Worm (Caenorhabditis elegans) whole organism, midembryonic: ENCODE results near the gene pgl-3.

Source experiments
- T22C8.4 ChIP-seq: fragments of 200-800 bp; sonication (Bioruptor generic); IDR thresholded peaks from 2 replicates; pipeline ENCODE4 v1.3.6; 2022; ENCODE audit warnings: missing genetic modification characterization, missing compliant biosample characterization
- cog-1 ChIP-seq: sonication (generic microtip); optimal IDR thresholded peaks from 2 replicates; lab custom pipeline; 2016; ENCODE audit warnings: missing genetic modification characterization, missing compliant biosample characterization
- flt-1 ChIP-seq: fragments of 200-800 bp; sonication (Bioruptor generic); IDR thresholded peaks from 2 replicates; pipeline ENCODE4 v1.3.6; 2022; ENCODE audit warnings: missing genetic modification characterization, missing compliant biosample characterization
- klf-2 ChIP-seq: fragments of 200-800 bp; sonication (Bioruptor generic); conservative IDR thresholded peaks from 2 replicates; pipeline ENCODE4 v1.3.6; 2022; ENCODE audit warnings: missing genetic modification reagents, missing genetic modification characterization, missing compliant biosample characterization
- med-1 ChIP-seq: sonication (generic microtip); optimal IDR thresholded peaks from 2 replicates; lab custom pipeline; 2017; ENCODE audit warnings: missing genetic modification characterization, mild to moderate bottlenecking, missing compliant biosample characterization, antibody characterized with exemption, missing genetic modification reagents; ENCODE audit not compliant: insufficient read depth
- ref-1 ChIP-seq: fragments of 200-800 bp; sonication (Bioruptor generic); conservative IDR thresholded peaks from 2 replicates; pipeline ENCODE4 v1.3.6; 2022; ENCODE audit warnings: missing genetic modification reagents, missing genetic modification characterization, missing compliant biosample characterization
- tab-1 ChIP-seq: fragments of 200-800 bp; sonication (Bioruptor generic); IDR thresholded peaks from 2 replicates; pipeline ENCODE4 v1.3.6; 2022; ENCODE audit warnings: missing genetic modification characterization, missing compliant biosample characterization
- ztf-23 ChIP-seq: fragments of 200-800 bp; sonication (Bioruptor generic); IDR thresholded peaks from 2 replicates; pipeline ENCODE4 v1.3.6; 2022; ENCODE audit warnings: missing genetic modification reagents, missing genetic modification characterization, missing compliant biosample characterization
- ztf-29 ChIP-seq: fragments of 200-800 bp; sonication (Bioruptor generic); IDR thresholded peaks from 2 replicates; pipeline ENCODE4 v1.3.6; 2022; ENCODE audit warnings: missing genetic modification reagents, missing genetic modification characterization, missing compliant biosample characterization

- TF ChIP-seq ref-1 (GFP tag; lab: Robert Waterston, UW) (no peak), cog-1 (no peak), med-1 (GFP tag; lab: Kevin White, UChicago) (no peak), flt-1 (no peak), ztf-23 (GFP tag; lab: Robert Waterston, UW) (no peak), klf-2 (no peak), T22C8.4 (GFP tag; lab: Robert Waterston, UW) (no peak), ztf-29 (GFP tag; lab: Robert Waterston, UW) (no peak), tab-1 (GFP tag; lab: Robert Waterston, UW) (no peak)
These were observed 35.8 kb downstream of the pgl-3 start, which contains the start of gene R02F11.11 for ce11 chrV:4791569-4791968.
